Worm (Caenorhabditis elegans) whole organism, young adult: ENCODE measurements around the gene C01G5.3.

Source experiments
- F52B5.7 ChIP-seq: sonication (generic microtip); optimal IDR thresholded peaks from 2 replicates; lab custom pipeline; 2016; ENCODE audit warnings: mild to moderate bottlenecking, missing genetic modification characterization, missing compliant biosample characterization
- bed-1 ChIP-seq: fragments of 200-800 bp; sonication (Bioruptor generic); IDR thresholded peaks from 2 replicates; pipeline ENCODE4 v1.3.6; 2022; ENCODE audit warnings: missing genetic modification reagents, missing genetic modification characterization, missing compliant biosample characterization
- him-1 ChIP-seq: sonication (generic microtip); optimal IDR thresholded peaks from 2 replicates; lab custom pipeline; 2016; ENCODE audit warnings: missing genotype, missing genetic modification reagents, missing genetic modification characterization, missing compliant biosample characterization
- rpc-1 ChIP-seq, 2 experiments: fragments of 150-350 bp in 1 of 2; sonication (generic microtip) in 1 of 2; optimal IDR thresholded peaks; 2 replicates each; lab custom pipeline; 2014 to 2018; ENCODE audit warnings: missing biosample characterization in 1 of 2, missing genetic modification characterization in 1 of 2, missing genetic modification reagents in 1 of 2, missing genotype in 1 of 2
- snpc-4 ChIP-seq, 5 experiments: fragments of 150-350 bp in 1 of 5; sonication (generic microtip) in 4 of 5; optimal IDR thresholded peaks; 2 replicates each; lab custom pipeline; 2014 to 2018; ENCODE audit warnings: missing genetic modification characterization in 5 of 5, missing biosample characterization in 3 of 5, antibody characterized with exemption in 2 of 5, mild to moderate bottlenecking in 2 of 5, missing compliant biosample characterization in 2 of 5, missing genotype in 2 of 5, moderate library complexity in 2 of 5, missing genetic modification reagents in 1 of 5

DNA sequence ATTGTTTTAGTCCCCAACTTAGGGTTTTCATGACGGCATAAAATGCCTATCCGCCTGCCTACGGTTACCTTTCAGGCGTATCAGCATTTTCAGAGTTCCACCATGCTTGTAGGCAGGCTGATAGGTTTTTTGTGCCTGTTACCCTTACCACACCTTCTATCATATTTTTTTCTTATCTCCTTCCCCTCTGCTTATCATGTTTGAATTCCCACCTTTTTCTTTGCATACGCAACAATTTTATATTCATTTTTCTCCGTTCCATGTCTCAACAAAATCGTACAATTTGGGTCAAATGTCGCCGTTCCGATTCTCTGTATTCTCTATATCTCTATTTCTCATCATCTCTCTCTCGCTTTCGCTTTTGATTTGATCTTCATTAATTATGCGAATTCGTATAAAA is 16.4 kb upstream of the C01G5.3 start, which contains the start of gene C01G5.9:
- TF ChIP-seq snpc-4 (GFP tag; optimal IDR thresholded peaks at IDR 0.05; lab: Kevin White, UChicago) (no peak), snpc-4 (tag; optimal IDR thresholded peaks at IDR 0.05; lab: Kevin White, UChicago) (no peak), F52B5.7 (tag; lab: Kevin White, UChicago) (no peak), rpc-1 (optimal IDR thresholded peaks at IDR 0.05; lab: Kevin White, UChicago) (no peak), rpc-1 (tag; optimal IDR thresholded peaks at IDR 0.05; lab: Kevin White, UChicago) (no peak), bed-1 (GFP tag; lab: Robert Waterston, UW) (no peak), him-1 (tag; lab: Kevin White, UChicago) (no peak)
